Worm (Caenorhabditis elegans): ENCODE data around the gene srt-36.

ce11 chrV:4250047-4250446 is 18.1 kb downstream of the srt-36 start, which contains the start of gene srt-13:
- no peak for TF ChIP-seq ztf-11 (tag; optimal IDR thresholded peaks at IDR 0.05)
- no peak for TF ChIP-seq crh-2 (tag; optimal IDR thresholded peaks at IDR 0.05)
- TF ChIP-seq aly-2 (tag; optimal IDR thresholded peaks at IDR 0.05), result no peak
- TF ChIP-seq zag-1 (tag; optimal IDR thresholded peaks at IDR 0.05), result no peak
